Worm (Caenorhabditis elegans) whole organism, L2 larva: ENCODE data around the gene sdz-12.

ENCODE experiments used
- C34F6.9 ChIP-seq: fragments of 150-350 bp; optimal IDR thresholded peaks from 2 replicates; lab custom pipeline; 2014; ENCODE audit warnings: missing biosample characterization, missing genetic modification characterization
- R02D3.7 ChIP-seq: fragments of 150-350 bp; optimal IDR thresholded peaks from 2 replicates; lab custom pipeline; 2014; ENCODE audit warnings: missing biosample characterization, missing genetic modification characterization
- Y55F3AM.14 ChIP-seq: fragments of 200-800 bp; sonication (Bioruptor generic); optimal IDR thresholded peaks from 2 replicates; lab custom pipeline; 2018; ENCODE audit warnings: mild to moderate bottlenecking, missing genetic modification characterization, missing compliant biosample characterization
- ZK546.5 ChIP-seq: sonication (generic microtip); optimal IDR thresholded peaks from 2 replicates; lab custom pipeline; 2017; ENCODE audit warnings: missing biosample characterization, missing genetic modification characterization
- alr-1 ChIP-seq: fragments of 150-350 bp; optimal IDR thresholded peaks from 2 replicates; lab custom pipeline; 2014; ENCODE audit warnings: missing biosample characterization, missing genetic modification characterization
- ama-1 ChIP-seq: fragments of 150-350 bp; optimal IDR thresholded peaks from 2 replicates; lab custom pipeline; 2018; ENCODE audit warnings: inconsistent platforms
- blmp-1 ChIP-seq: sonication (generic microtip); optimal IDR thresholded peaks from 2 replicates; lab custom pipeline; 2017; ENCODE audit warnings: missing genetic modification characterization, mild to moderate bottlenecking, missing compliant biosample characterization, antibody characterized with exemption, moderate library complexity; ENCODE audit not compliant: insufficient read depth
- crh-2 ChIP-seq: sonication (generic microtip); optimal IDR thresholded peaks from 2 replicates; lab custom pipeline; 2017; ENCODE audit warnings: missing biosample characterization, missing genetic modification characterization
- dmd-4 ChIP-seq: sonication (generic microtip); optimal IDR thresholded peaks from 2 replicates; lab custom pipeline; 2017; ENCODE audit warnings: missing biosample characterization, missing genetic modification characterization
- elt-1 ChIP-seq: fragments of 150-350 bp; optimal IDR thresholded peaks from 2 replicates; lab custom pipeline; 2014; ENCODE audit warnings: missing biosample characterization, missing genetic modification characterization
- elt-3 ChIP-seq: sonication (generic microtip); optimal IDR thresholded peaks from 2 replicates; lab custom pipeline; 2017; ENCODE audit warnings: missing biosample characterization, missing genetic modification characterization
- fos-1 ChIP-seq: fragments of 150-350 bp; optimal IDR thresholded peaks from 2 replicates; lab custom pipeline; 2014; ENCODE audit warnings: missing biosample characterization, missing genetic modification characterization
- lin-11 ChIP-seq: fragments of 150-350 bp; sonication (generic microtip); optimal IDR thresholded peaks from 2 replicates; lab custom pipeline; 2014; ENCODE audit warnings: missing biosample characterization, missing genetic modification characterization, inconsistent platforms, mixed read lengths
- lin-39 ChIP-seq: fragments of 150-350 bp; optimal IDR thresholded peaks from 2 replicates; lab custom pipeline; 2014; ENCODE audit warnings: missing biosample characterization, missing genetic modification reagents, missing genetic modification characterization
- mdl-1 ChIP-seq, 2 experiments: fragments of 150-350 bp in 1 of 2; sonication (generic microtip) in 1 of 2; optimal IDR thresholded peaks; 2 replicates each; lab custom pipeline; 2017; ENCODE audit warnings: missing biosample characterization in 2 of 2, missing genetic modification characterization in 2 of 2
- nhr-10 ChIP-seq: sonication (generic microtip); optimal IDR thresholded peaks from 2 replicates; lab custom pipeline; 2017; ENCODE audit warnings: missing biosample characterization, missing genetic modification characterization
- nhr-12 ChIP-seq: fragments of 150-350 bp; optimal IDR thresholded peaks from 2 replicates; lab custom pipeline; 2014; ENCODE audit warnings: missing biosample characterization, missing genetic modification characterization
- nhr-129 ChIP-seq: fragments of 150-350 bp; optimal IDR thresholded peaks from 2 replicates; lab custom pipeline; 2014; ENCODE audit warnings: missing biosample characterization, missing genetic modification characterization
- nhr-21 ChIP-seq: fragments of 150-350 bp; optimal IDR thresholded peaks from 2 replicates; lab custom pipeline; 2014; ENCODE audit warnings: missing biosample characterization, missing genetic modification characterization
- nhr-23 ChIP-seq: fragments of 150-350 bp; optimal IDR thresholded peaks from 2 replicates; lab custom pipeline; 2014; ENCODE audit warnings: missing biosample characterization, missing genetic modification reagents, missing genetic modification characterization
- nhr-237 ChIP-seq: fragments of 150-350 bp; optimal IDR thresholded peaks from 2 replicates; lab custom pipeline; 2014; ENCODE audit warnings: missing biosample characterization, missing genetic modification characterization
- nhr-6 ChIP-seq: fragments of 150-350 bp; optimal IDR thresholded peaks from 2 replicates; lab custom pipeline; 2014; ENCODE audit warnings: missing biosample characterization, missing genetic modification characterization
- nhr-77 ChIP-seq: fragments of 150-350 bp; optimal IDR thresholded peaks from 2 replicates; lab custom pipeline; 2014; ENCODE audit warnings: missing biosample characterization, missing genetic modification characterization
- peb-1 ChIP-seq: fragments of 150-350 bp; optimal IDR thresholded peaks from 2 replicates; lab custom pipeline; 2014; ENCODE audit warnings: missing biosample characterization, missing genetic modification characterization
- sem-4 ChIP-seq: fragments of 150-350 bp; optimal IDR thresholded peaks from 2 replicates; lab custom pipeline; 2014; ENCODE audit warnings: missing biosample characterization, missing genetic modification reagents, missing genetic modification characterization
- skn-1 ChIP-seq: sonication (generic microtip); optimal IDR thresholded peaks from 2 replicates; lab custom pipeline; 2017; ENCODE audit warnings: missing biosample characterization, missing genetic modification characterization
- sma-3 ChIP-seq: sonication (generic microtip); optimal IDR thresholded peaks from 2 replicates; lab custom pipeline; 2016; ENCODE audit warnings: missing genetic modification reagents, missing genetic modification characterization, missing compliant biosample characterization
- sma-9 ChIP-seq, 2 experiments: fragments of 150-350 bp in 1 of 2; sonication (generic microtip) in 1 of 2; optimal IDR thresholded peaks; 2 replicates each; lab custom pipeline; 2014 to 2016; ENCODE audit warnings: missing genetic modification characterization in 2 of 2, mild to moderate bottlenecking in 1 of 2, missing biosample characterization in 1 of 2, missing compliant biosample characterization in 1 of 2, missing genetic modification reagents in 1 of 2, moderate library complexity in 1 of 2
- unc-62 ChIP-seq: fragments of 150-350 bp; optimal IDR thresholded peaks from 2 replicates; lab custom pipeline; 2014; ENCODE audit warnings: missing biosample characterization, missing genetic modification reagents, missing genetic modification characterization
- zag-1 ChIP-seq: fragments of 150-350 bp; optimal IDR thresholded peaks from 2 replicates; lab custom pipeline; 2014; ENCODE audit warnings: missing biosample characterization, missing genetic modification characterization
- ztf-1 ChIP-seq: fragments of 200-800 bp; sonication (Bioruptor generic); conservative IDR thresholded peaks from 2 replicates; pipeline ENCODE4 v1.3.6; 2022; ENCODE audit warnings: missing genetic modification characterization, missing compliant biosample characterization
- ztf-4 ChIP-seq: fragments of 150-350 bp; optimal IDR thresholded peaks from 2 replicates; lab custom pipeline; 2014; ENCODE audit warnings: missing biosample characterization, missing genetic modification characterization

Gene sdz-12

DNA sequence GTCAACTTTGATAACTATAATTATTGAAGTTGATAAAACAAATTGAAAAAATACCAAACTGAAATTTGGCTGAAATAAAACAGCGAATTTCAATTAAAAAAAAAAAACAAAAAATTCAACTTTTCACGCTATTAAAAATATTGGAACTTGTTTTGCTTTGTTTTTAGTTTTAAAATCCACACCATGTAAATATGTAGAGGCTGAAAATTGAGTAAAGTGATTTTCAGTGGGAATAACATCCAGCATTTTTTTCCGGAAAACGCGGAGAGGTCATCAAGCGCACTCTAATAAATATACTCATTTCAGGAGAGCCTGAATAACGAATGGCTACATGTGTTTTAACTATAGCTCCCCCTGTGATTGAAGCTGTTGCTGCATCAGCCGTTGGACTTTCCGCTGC lies 22.0 kb upstream of the sdz-12 start, which contains the start of gene rcd-1:
rcd-1 (plus strand) TSS at position 301 of the 400 bp plus-strand sequence.
- TF ChIP-seq nhr-23 (tag; lab: Kevin White, UChicago) (no peak), peb-1 (tag; lab: Kevin White, UChicago) (no peak), blmp-1 (tag; lab: Kevin White, UChicago) (no peak), R02D3.7 (tag; lab: Kevin White, UChicago) (no peak), sma-3 (GFP tag; lab: Kevin White, UChicago) (no peak), C34F6.9 (tag; lab: Kevin White, UChicago) (no peak)

- TF ChIP-seq elt-1 (tag; lab: Kevin White, UChicago), result no peak
- TF ChIP-seq R02D3.7 (tag; lab: Kevin White, UChicago), result no peak
- no peak for TF ChIP-seq nhr-6 (tag; lab: Kevin White, UChicago)
- no peak for TF ChIP-seq alr-1 (tag; lab: Kevin White, UChicago)
- TF ChIP-seq nhr-129, result no peak
- TF ChIP-seq ama-1, result no peak
Observed at ce11 chrII:3752184-3752583, 20.6 kb upstream of the sdz-12 start, which contains the start of gene sdz-11. sdz-11 (minus strand) TSS chrII:3752284.

ce11 chrII:3750685-3751084 lies 19.1 kb upstream of the sdz-12 start, which contains the start of gene fbxb-91:
fbxb-91 (minus strand) TSS chrII:3750785.
- TF ChIP-seq mdl-1 (tag; optimal IDR thresholded peaks at IDR 0.05; lab: Kevin White, UChicago), result no peak
- no peak for TF ChIP-seq skn-1 (tag; lab: Kevin White, UChicago)
- TF ChIP-seq nhr-12 (tag; lab: Kevin White, UChicago), result no peak
- TF ChIP-seq dmd-4 (tag; lab: Kevin White, UChicago), result no peak
- TF ChIP-seq zag-1 (tag; lab: Kevin White, UChicago), result no peak
- no peak for TF ChIP-seq nhr-237 (tag; lab: Kevin White, UChicago)
- no peak for TF ChIP-seq sem-4 (tag; lab: Kevin White, UChicago)

- TF ChIP-seq zag-1 (tag; lab: Kevin White, UChicago) (no peak), crh-2 (tag; lab: Kevin White, UChicago) (no peak), nhr-6 (tag; lab: Kevin White, UChicago) (no peak), unc-62 (GFP tag; lab: Kevin White, UChicago) (no peak), ama-1 (no peak), elt-3 (tag; lab: Kevin White, UChicago) (no peak), elt-1 (tag; lab: Kevin White, UChicago) (no peak)
Observed at ce11 chrII:3748719-3749118, 17.1 kb upstream of the sdz-12 start, which contains the start of gene fbxb-90. fbxb-90 (minus strand) TSS chrII:3748819.

ce11 chrII:3747405-3747804 lies 15.8 kb upstream of the sdz-12 start, which contains the start of gene fbxb-92:
fbxb-92 (minus strand) TSS chrII:3747505.
- TF ChIP-seq fos-1 (tag; lab: Kevin White, UChicago) (no peak), ztf-1 (GFP tag; lab: Robert Waterston, UW) (no peak), nhr-21 (tag; lab: Kevin White, UChicago) (no peak), lin-11 (no peak), skn-1 (tag; lab: Kevin White, UChicago) (no peak), sma-9 (GFP tag; optimal IDR thresholded peaks at IDR 0.05; lab: Kevin White, UChicago) (no peak), sma-9 (tag; optimal IDR thresholded peaks at IDR 0.05; lab: Kevin White, UChicago) (no peak), ZK546.5 (tag; lab: Kevin White, UChicago) (no peak), nhr-10 (no peak), Y55F3AM.14 (no peak), R02D3.7 (tag; lab: Kevin White, UChicago) (no peak), elt-3 (tag; lab: Kevin White, UChicago) (no peak), lin-39 (tag; lab: Kevin White, UChicago) (no peak), nhr-77 (tag; lab: Kevin White, UChicago) (no peak), alr-1 (tag; lab: Kevin White, UChicago) (no peak), nhr-237 (tag; lab: Kevin White, UChicago) (no peak), ztf-4 (tag; lab: Kevin White, UChicago) (no peak), nhr-6 (tag; lab: Kevin White, UChicago) (no peak), elt-1 (tag; lab: Kevin White, UChicago) (no peak), sma-3 (GFP tag; lab: Kevin White, UChicago) (no peak)
- TF ChIP-seq, all 48 proteins: peak for 0
